Worm (Caenorhabditis elegans): ENCODE data around the gene Y1A5A.1.

Gene Y1A5A.1

ce11 chrIII:4018095-4018498, 31.6 kb upstream of the Y1A5A.1 start (continued):
- peak in 1 of 2 experiments; percentile 61 for TF ChIP-seq mdl-1 (tag; optimal IDR thresholded peaks at IDR 0.05)
- peak; percentile 96 for TF ChIP-seq aha-1 (tag)
- no peak for TF ChIP-seq T26A8.4 (GFP tag; IDR thresholded peaks at IDR 0.05)
- peak; percentile 80 for TF ChIP-seq rbr-2 (tag; optimal IDR thresholded peaks at IDR 0.05)
- peak; percentile 57 for TF ChIP-seq hlh-11 (tag; optimal IDR thresholded peaks at IDR 0.05)
- TF ChIP-seq F26F4.8 (GFP tag; conservative IDR thresholded peaks at IDR 0.05): 0 out of 2 replicates have a peak, but pooled peaks have one; percentile 34
- TF ChIP-seq dmd-9 (GFP tag; IDR thresholded peaks at IDR 0.05): 0 out of 2 replicates have a peak, but pooled peaks have one; percentile 7
- no peak for TF ChIP-seq nhr-102 (tag; optimal IDR thresholded peaks at IDR 0.05)
- peak; percentile 71 for TF ChIP-seq lin-13 (GFP tag; optimal IDR thresholded peaks at IDR 0.05)
- TF ChIP-seq mep-1 (tag; optimal IDR thresholded peaks at IDR 0.05): peak; percentile 74
- no peak for TF ChIP-seq ZK337.2 (GFP tag; IDR thresholded peaks at IDR 0.05)
- TF ChIP-seq ceh-28 (tag; optimal IDR thresholded peaks at IDR 0.05): peak; percentile 76
- TF ChIP-seq nhr-6 (tag; optimal IDR thresholded peaks at IDR 0.05): peak; percentile 36
- peak; percentile 67 to 87 for TF ChIP-seq lsy-2 (tag; optimal IDR thresholded peaks at IDR 0.05)
- peak; percentile 79 for TF ChIP-seq ctbp-1 (GFP tag; IDR thresholded peaks at IDR 0.05)
- TF ChIP-seq ceh-20 (GFP tag; IDR thresholded peaks at IDR 0.05): peak; percentile 82
- TF ChIP-seq egl-43 (GFP tag; IDR thresholded peaks at IDR 0.05): peak; percentile 80
- TF ChIP-seq mdt-29 (GFP tag; IDR thresholded peaks at IDR 0.05): no peak
- TF ChIP-seq nhr-11 (tag; optimal IDR thresholded peaks at IDR 0.05): peak; percentile 88
- TF ChIP-seq saeg-2 (GFP tag; IDR thresholded peaks at IDR 0.05): 0 out of 2 replicates have a peak, but pooled peaks have one; percentile 10
- TF ChIP-seq lir-3 (tag; optimal IDR thresholded peaks at IDR 0.05): peak; percentile 7
- peak; percentile 10 for TF ChIP-seq nhr-10 (tag; optimal IDR thresholded peaks at IDR 0.05)
- peak in 1 of 2 experiments; percentile 58 for TF ChIP-seq hif-1 (tag; optimal IDR thresholded peaks at IDR 0.05)
- no peak for TF ChIP-seq fos-1 (tag; optimal IDR thresholded peaks at IDR 0.05)
- peak; percentile 74 for TF ChIP-seq F37D6.2 (tag; optimal IDR thresholded peaks at IDR 0.05)

ce11 chrIII:4017527-4017926, 31.1 kb upstream of the Y1A5A.1 start, which contains the start of gene tbb-2:
tbb-2 (minus strand) TSS chrIII:4017627.
- TF ChIP-seq nhr-102 (tag; optimal IDR thresholded peaks at IDR 0.05): no peak
- no peak for TF ChIP-seq ama-1 (optimal IDR thresholded peaks at IDR 0.05)
- no peak for TF ChIP-seq jun-1 (tag; optimal IDR thresholded peaks at IDR 0.05)
- no peak for TF ChIP-seq dmd-8 (GFP tag; IDR thresholded peaks at IDR 0.05)
- no peak for TF ChIP-seq snpc-4 (tag; optimal IDR thresholded peaks at IDR 0.05)
- TF ChIP-seq mes-2 (tag; optimal IDR thresholded peaks at IDR 0.05; ENCODE audit: poor library complexity, severe bottlenecking): no peak
- TF ChIP-seq gei-8 (GFP tag; optimal IDR thresholded peaks at IDR 0.05): no peak
- no peak for TF ChIP-seq egl-43 (GFP tag; IDR thresholded peaks at IDR 0.05)
- TF ChIP-seq egl-27 (tag; optimal IDR thresholded peaks at IDR 0.05): no peak
- no peak for TF ChIP-seq ZK337.2 (GFP tag; IDR thresholded peaks at IDR 0.05)
- TF ChIP-seq nhr-10 (tag; optimal IDR thresholded peaks at IDR 0.05): no peak
- TF ChIP-seq nhr-6 (tag; optimal IDR thresholded peaks at IDR 0.05): no peak
- no peak for TF ChIP-seq hlh-11 (tag; optimal IDR thresholded peaks at IDR 0.05)
- TF ChIP-seq zip-11 (GFP tag; IDR thresholded peaks at IDR 0.05): no peak
- TF ChIP-seq snpc-1.2 (GFP tag; IDR thresholded peaks at IDR 0.05): no peak
- no peak for TF ChIP-seq aha-1 (tag)
- no peak; the same call in 1 of the 2 replicates for TF ChIP-seq daf-19 (GFP tag; conservative IDR thresholded peaks at IDR 0.05)
- no peak for TF ChIP-seq F26F4.8 (GFP tag; conservative IDR thresholded peaks at IDR 0.05)
- no peak for TF ChIP-seq Y48G9A.11 (GFP tag; IDR thresholded peaks at IDR 0.05)
- TF ChIP-seq set-16 (GFP tag; IDR thresholded peaks at IDR 0.05): no peak

ce11 chrIII:4015382-4015986, 29.0 kb upstream of the Y1A5A.1 start:
- TF ChIP-seq pqm-1 (tag; optimal IDR thresholded peaks at IDR 0.05): no peak
- peak; percentile 66 for TF ChIP-seq T26A8.4 (GFP tag; IDR thresholded peaks at IDR 0.05)
- peak; percentile 96 for TF ChIP-seq aha-1 (tag)
- peak in 1 of 2 experiments; percentile 15 for TF ChIP-seq ZK546.5 (tag; optimal IDR thresholded peaks at IDR 0.05)
- peak; percentile 19 for TF ChIP-seq jun-1 (tag; optimal IDR thresholded peaks at IDR 0.05)
- peak; percentile 19 for TF ChIP-seq rbr-2 (tag; optimal IDR thresholded peaks at IDR 0.05)
- no peak for TF ChIP-seq fos-1 (tag; optimal IDR thresholded peaks at IDR 0.05)
- TF ChIP-seq ceh-28 (tag; optimal IDR thresholded peaks at IDR 0.05): no peak
- TF ChIP-seq hlh-11 (tag; optimal IDR thresholded peaks at IDR 0.05): no peak
- no peak for TF ChIP-seq snpc-4 (tag; optimal IDR thresholded peaks at IDR 0.05)
- no peak for TF ChIP-seq unc-39 (tag; optimal IDR thresholded peaks at IDR 0.05)
- TF ChIP-seq set-16 (GFP tag; IDR thresholded peaks at IDR 0.05): no peak
- TF ChIP-seq gei-8 (GFP tag; optimal IDR thresholded peaks at IDR 0.05): no peak
- 0 out of 2 replicates have a peak, but pooled peaks have one; percentile 25 for TF ChIP-seq dmd-8 (GFP tag; IDR thresholded peaks at IDR 0.05)
- TF ChIP-seq Y75B8A.6 (GFP tag; IDR thresholded peaks at IDR 0.05): 0 out of 2 replicates have a peak, but pooled peaks have one; percentile 14
- peak; percentile 42 for TF ChIP-seq arid-1 (GFP tag; conservative IDR thresholded peaks at IDR 0.05)
- no peak for TF ChIP-seq F44E2.7 (GFP tag; IDR thresholded peaks at IDR 0.05)
- no peak for TF ChIP-seq daf-8 (GFP tag; IDR thresholded peaks at IDR 0.05)
- no peak for TF ChIP-seq egl-27 (tag; optimal IDR thresholded peaks at IDR 0.05)
- no peak for TF ChIP-seq F37D6.2 (tag; optimal IDR thresholded peaks at IDR 0.05)
- TF ChIP-seq ama-1 (optimal IDR thresholded peaks at IDR 0.05): peak; percentile 92
- no peak for TF ChIP-seq nhr-42 (GFP tag; IDR thresholded peaks at IDR 0.05)
